Fruit fly (Drosophila melanogaster) whole organism: Measurements from ENCODE around the gene CG11601.

Experiments used
- CG8478 ChIP-seq: fragments of >200 bp; optimal IDR thresholded peaks from 2 replicates; lab custom pipeline; 2018; ENCODE audit warnings: inconsistent platforms
- EcR ChIP-seq, 2 experiments: fragments of >200 bp; optimal IDR thresholded peaks; 2 replicates each; lab custom pipeline; 2017; ENCODE audit warnings: missing biosample characterization in 2 of 2, missing genetic modification characterization in 2 of 2, missing genetic modification reagents in 2 of 2
- psq ChIP-seq: fragments of >200 bp; optimal IDR thresholded peaks from 2 replicates; lab custom pipeline; 2017
- usp ChIP-seq: fragments of >200 bp; optimal IDR thresholded peaks from 2 replicates; lab custom pipeline; 2017; ENCODE audit warnings: missing biosample characterization, missing genetic modification characterization, mixed read lengths

- no peak for TF ChIP-seq EcR (GFP tag; optimal IDR thresholded peaks at IDR 0.05; lab: Kevin White, UChicago)
- no peak for TF ChIP-seq usp (GFP tag; lab: Kevin White, UChicago)
- no peak for TF ChIP-seq CG8478 (lab: Kevin White, UChicago)
- no peak for TF ChIP-seq psq (lab: Kevin White, UChicago)
Observed at dm6 chr2L:305646-306045, 22.6 kb upstream of the CG11601 start, which contains the start of gene Plc21C.
